Fruit fly (Drosophila melanogaster) whole organism, wandering third instar larva: ENCODE data around the gene Sqor.

ENCODE experiments used
- Dfd ChIP-seq: fragments of >200 bp; optimal IDR thresholded peaks from 2 replicates; lab custom pipeline; 2017; ENCODE audit warnings: missing biosample characterization, missing genetic modification characterization
- GATAd ChIP-seq: sonication (Bioruptor generic); optimal IDR thresholded peaks from 2 replicates; lab custom pipeline; 2016; ENCODE audit warnings: missing biosample characterization, missing genetic modification characterization
- Hnf4 ChIP-seq: fragments of 200-800 bp; sonication (Bioruptor generic); optimal IDR thresholded peaks from 2 replicates; lab custom pipeline; 2016; ENCODE audit warnings: missing biosample characterization, mild to moderate bottlenecking, missing genetic modification characterization
- Mio ChIP-seq: sonication (Bioruptor generic); optimal IDR thresholded peaks from 2 replicates; lab custom pipeline; 2016; ENCODE audit warnings: missing biosample characterization, missing genetic modification characterization
- Sp1 ChIP-seq: fragments of 200-800 bp; sonication (Bioruptor generic); optimal IDR thresholded peaks from 3 replicates; lab custom pipeline; 2019; ENCODE audit warnings: missing biosample characterization, mild to moderate bottlenecking, missing genetic modification characterization, moderate library complexity
- h ChIP-seq: fragments of 200-800 bp; sonication (Bioruptor generic); optimal IDR thresholded peaks from 3 replicates; lab custom pipeline; 2016; ENCODE audit warnings: missing biosample characterization, mild to moderate bottlenecking, missing genetic modification characterization
- pan ChIP-seq: fragments of >200 bp; optimal IDR thresholded peaks from 2 replicates; lab custom pipeline; 2017

- TF ChIP-seq pan (lab: Kevin White, UChicago) (no peak), Mio (GFP tag; lab: Kevin White, UChicago) (no peak), Sp1 (GFP tag; lab: Kevin White, UChicago) (peak; percentile 59), GATAd (GFP tag; lab: Kevin White, UChicago) (no peak), Dfd (GFP tag; lab: Kevin White, UChicago) (no peak), h (GFP tag; lab: Kevin White, UChicago) (peak; percentile 73), Hnf4 (GFP tag; lab: Kevin White, UChicago) (no peak)
These were observed 48.7 kb downstream of the Sqor start, which contains the start of gene Hexo1 for dm6 chr3L:4288591-4289056.
